Worm (Caenorhabditis elegans) whole organism, L2 larva: ENCODE results near the gene msp-65.
"Not testable (repeated sequence)": the region's sequence is repeated elsewhere in the genome, so short reads cannot be mapped to it uniquely, and the experiment has no call there.

Source experiments
- C34F6.9 ChIP-seq: fragments of 150-350 bp; optimal IDR thresholded peaks from 2 replicates; lab custom pipeline; 2014; ENCODE audit warnings: missing biosample characterization, missing genetic modification characterization
- F13H6.1 ChIP-seq: sonication (generic microtip); optimal IDR thresholded peaks from 2 replicates; lab custom pipeline; 2016; ENCODE audit warnings: missing genetic modification characterization, missing compliant biosample characterization
- Y55F3AM.14 ChIP-seq: fragments of 200-800 bp; sonication (Bioruptor generic); optimal IDR thresholded peaks from 2 replicates; lab custom pipeline; 2018; ENCODE audit warnings: mild to moderate bottlenecking, missing genetic modification characterization, missing compliant biosample characterization
- ZK546.5 ChIP-seq: sonication (generic microtip); optimal IDR thresholded peaks from 2 replicates; lab custom pipeline; 2017; ENCODE audit warnings: missing biosample characterization, missing genetic modification characterization
- aly-2 ChIP-seq: fragments of 150-350 bp; optimal IDR thresholded peaks from 2 replicates; lab custom pipeline; 2014; ENCODE audit warnings: missing biosample characterization, missing genetic modification characterization
- ama-1 ChIP-seq: fragments of 150-350 bp; optimal IDR thresholded peaks from 2 replicates; lab custom pipeline; 2018; ENCODE audit warnings: inconsistent platforms
- ceh-16 ChIP-seq: fragments of 150-350 bp; optimal IDR thresholded peaks from 2 replicates; lab custom pipeline; 2014; ENCODE audit warnings: missing biosample characterization, missing genetic modification characterization
- crh-2 ChIP-seq: sonication (generic microtip); optimal IDR thresholded peaks from 2 replicates; lab custom pipeline; 2017; ENCODE audit warnings: missing biosample characterization, missing genetic modification characterization
- dmd-4 ChIP-seq: sonication (generic microtip); optimal IDR thresholded peaks from 2 replicates; lab custom pipeline; 2017; ENCODE audit warnings: missing biosample characterization, missing genetic modification characterization
- egl-27 ChIP-seq: sonication (generic microtip); optimal IDR thresholded peaks from 3 replicates; lab custom pipeline; 2017; ENCODE audit warnings: missing biosample characterization, missing genetic modification reagents, missing genetic modification characterization
- elt-1 ChIP-seq: fragments of 150-350 bp; optimal IDR thresholded peaks from 2 replicates; lab custom pipeline; 2014; ENCODE audit warnings: missing biosample characterization, missing genetic modification characterization
- lin-39 ChIP-seq: fragments of 150-350 bp; optimal IDR thresholded peaks from 2 replicates; lab custom pipeline; 2014; ENCODE audit warnings: missing biosample characterization, missing genetic modification reagents, missing genetic modification characterization
- lsy-2 ChIP-seq, 2 experiments: fragments of 150-350 bp in 1 of 2; sonication (generic microtip) in 1 of 2; optimal IDR thresholded peaks; 2 replicates each; lab custom pipeline; 2014 to 2017; ENCODE audit warnings: missing biosample characterization in 2 of 2, missing genetic modification characterization in 2 of 2
- mbf-1 ChIP-seq: sonication (generic microtip); optimal IDR thresholded peaks from 2 replicates; lab custom pipeline; 2017; ENCODE audit warnings: missing biosample characterization, missing genetic modification characterization
- mdl-1 ChIP-seq, 2 experiments: fragments of 150-350 bp in 1 of 2; sonication (generic microtip) in 1 of 2; optimal IDR thresholded peaks; 2 replicates each; lab custom pipeline; 2017; ENCODE audit warnings: missing biosample characterization in 2 of 2, missing genetic modification characterization in 2 of 2
- nhr-11 ChIP-seq: fragments of 150-350 bp; optimal IDR thresholded peaks from 2 replicates; lab custom pipeline; 2014; ENCODE audit warnings: missing biosample characterization, missing genetic modification characterization
- nhr-129 ChIP-seq: fragments of 150-350 bp; optimal IDR thresholded peaks from 2 replicates; lab custom pipeline; 2014; ENCODE audit warnings: missing biosample characterization, missing genetic modification characterization
- nhr-23 ChIP-seq: fragments of 150-350 bp; optimal IDR thresholded peaks from 2 replicates; lab custom pipeline; 2014; ENCODE audit warnings: missing biosample characterization, missing genetic modification reagents, missing genetic modification characterization
- nhr-237 ChIP-seq: fragments of 150-350 bp; optimal IDR thresholded peaks from 2 replicates; lab custom pipeline; 2014; ENCODE audit warnings: missing biosample characterization, missing genetic modification characterization
- nhr-25 ChIP-seq: fragments of 150-350 bp; sonication (generic microtip); optimal IDR thresholded peaks from 3 replicates; lab custom pipeline; 2014; ENCODE audit warnings: missing biosample characterization, missing genetic modification characterization
- nhr-6 ChIP-seq: fragments of 150-350 bp; optimal IDR thresholded peaks from 2 replicates; lab custom pipeline; 2014; ENCODE audit warnings: missing biosample characterization, missing genetic modification characterization
- nhr-77 ChIP-seq: fragments of 150-350 bp; optimal IDR thresholded peaks from 2 replicates; lab custom pipeline; 2014; ENCODE audit warnings: missing biosample characterization, missing genetic modification characterization
- peb-1 ChIP-seq: fragments of 150-350 bp; optimal IDR thresholded peaks from 2 replicates; lab custom pipeline; 2014; ENCODE audit warnings: missing biosample characterization, missing genetic modification characterization
- skn-1 ChIP-seq: sonication (generic microtip); optimal IDR thresholded peaks from 2 replicates; lab custom pipeline; 2017; ENCODE audit warnings: missing biosample characterization, missing genetic modification characterization
- sma-3 ChIP-seq: sonication (generic microtip); optimal IDR thresholded peaks from 2 replicates; lab custom pipeline; 2016; ENCODE audit warnings: missing genetic modification reagents, missing genetic modification characterization, missing compliant biosample characterization
- snpc-4 ChIP-seq: fragments of 150-350 bp; optimal IDR thresholded peaks from 2 replicates; lab custom pipeline; 2014; ENCODE audit warnings: missing biosample characterization, missing genetic modification characterization
- unc-39 ChIP-seq: fragments of 150-350 bp; optimal IDR thresholded peaks from 2 replicates; lab custom pipeline; 2014; ENCODE audit warnings: missing biosample characterization, missing genetic modification characterization
- ztf-1 ChIP-seq: fragments of 200-800 bp; sonication (Bioruptor generic); conservative IDR thresholded peaks from 2 replicates; pipeline ENCODE4 v1.3.6; 2022; ENCODE audit warnings: missing genetic modification characterization, missing compliant biosample characterization
- ztf-11 ChIP-seq: sonication (generic microtip); optimal IDR thresholded peaks from 2 replicates; lab custom pipeline; 2017; ENCODE audit warnings: missing biosample characterization, missing genetic modification characterization
- ztf-4 ChIP-seq: fragments of 150-350 bp; optimal IDR thresholded peaks from 2 replicates; lab custom pipeline; 2014; ENCODE audit warnings: missing biosample characterization, missing genetic modification characterization

Gene msp-65

ce11 chrIV:5295240-5295639, 21.1 kb upstream of the msp-65 start, which contains the start of gene msp-51:
Gene msp-51, minus strand, starts transcription at chrIV:5295340.
- not testable (repeated sequence) for TF ChIP-seq ztf-11 (tag; lab: Kevin White, UChicago); mdl-1 (tag; optimal IDR thresholded peaks at IDR 0.05; lab: Kevin White, UChicago); nhr-237 (tag; lab: Kevin White, UChicago)

DNA sequence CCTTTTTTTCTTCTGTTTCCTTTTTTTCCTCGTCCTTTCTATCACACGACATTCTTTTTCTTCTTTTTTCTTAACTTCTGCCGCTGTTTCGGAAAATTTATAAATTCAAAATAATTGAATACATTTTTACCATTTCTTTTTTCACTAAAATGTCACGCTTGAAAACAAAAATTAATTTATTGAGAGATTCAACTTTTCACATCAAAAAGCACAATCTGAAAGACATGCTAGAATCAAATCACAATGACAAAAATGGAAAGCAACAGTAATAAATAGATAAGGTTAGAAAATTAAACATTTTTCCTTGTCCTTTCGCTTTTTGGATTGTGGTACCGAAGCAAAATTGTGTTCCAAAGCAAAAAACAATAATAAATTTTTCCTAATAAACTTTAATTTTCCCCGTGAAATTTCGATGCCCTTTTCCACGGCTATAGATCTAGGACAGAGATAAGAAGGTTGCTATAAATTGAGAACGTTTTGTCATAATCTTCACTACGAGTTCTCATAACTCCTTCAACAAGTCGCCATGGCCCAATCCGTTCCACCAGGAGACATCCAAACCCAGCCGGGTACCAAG, 18.8 kb upstream of the msp-65 start, which contains the start of the genes ZK354.6 and msp-113:
ZK354.6 (minus strand) TSS at position 101 of the 577 bp plus-strand sequence.
msp-113 (plus strand) TSS at position 527 of the 577 bp plus-strand sequence.
- no peak for TF ChIP-seq Y55F3AM.14
- TF ChIP-seq peb-1: no peak
- no peak for TF ChIP-seq nhr-129 (tag; lab: Kevin White, UChicago)
- no peak for TF ChIP-seq nhr-25 (tag; lab: Kevin White, UChicago)
- no peak for TF ChIP-seq nhr-23 (tag; lab: Kevin White, UChicago)
- TF ChIP-seq ztf-1 (GFP tag; lab: Robert Waterston, UW): no peak
- TF ChIP-seq C34F6.9 (tag; lab: Kevin White, UChicago): no peak

- TF ChIP-seq nhr-25 (tag; lab: Kevin White, UChicago) (no peak), ztf-1 (GFP tag; lab: Robert Waterston, UW) (no peak), elt-1 (no peak), ztf-4 (tag; lab: Kevin White, UChicago) (no peak)
These were observed 13.3 kb upstream of the msp-65 start, which contains the start of gene ZK354.7 for ce11 chrIV:5303030-5303429. Gene ZK354.7, minus strand, starts transcription at chrIV:5303130.

DNA sequence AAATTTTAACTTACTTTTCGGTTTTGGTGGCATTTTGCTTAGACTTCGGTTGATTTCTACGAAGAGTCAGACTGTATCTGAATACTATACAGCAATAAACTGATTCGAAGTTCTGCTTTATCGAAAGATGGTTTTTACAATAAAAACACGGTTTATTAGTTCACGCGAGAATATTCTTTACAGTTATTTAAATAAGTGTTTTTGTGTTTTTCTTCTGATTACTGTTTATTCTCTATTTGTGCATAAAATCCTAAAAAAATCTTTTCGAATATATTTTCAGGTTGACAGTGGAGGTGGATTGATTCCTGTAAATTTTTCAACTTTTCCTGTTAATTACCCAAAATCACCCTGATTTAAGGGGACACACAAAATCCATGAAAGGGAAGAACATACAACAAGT, 10.3 kb upstream of the msp-65 start, which contains the start of gene ZK354.8:
ZK354.8 (minus strand) TSS at position 101 of the 400 bp plus-strand sequence.
- TF ChIP-seq nhr-25 (tag; lab: Kevin White, UChicago): no peak
- TF ChIP-seq nhr-129 (tag; lab: Kevin White, UChicago): no peak
- no peak for TF ChIP-seq nhr-6 (tag; lab: Kevin White, UChicago)
- TF ChIP-seq C34F6.9 (tag; lab: Kevin White, UChicago): no peak
- TF ChIP-seq elt-1: no peak
- no peak for TF ChIP-seq nhr-11 (tag; lab: Kevin White, UChicago)
- no peak for TF ChIP-seq crh-2 (tag; lab: Kevin White, UChicago)
- no peak for TF ChIP-seq nhr-23 (tag; lab: Kevin White, UChicago)
- no peak for TF ChIP-seq ztf-1 (GFP tag; lab: Robert Waterston, UW)
- no peak for TF ChIP-seq dmd-4 (tag; lab: Kevin White, UChicago)
- TF ChIP-seq lsy-2 (tag; optimal IDR thresholded peaks at IDR 0.05; lab: Kevin White, UChicago): no peak
- no peak for TF ChIP-seq peb-1
- TF ChIP-seq egl-27 (tag; lab: Kevin White, UChicago): no peak
- no peak for TF ChIP-seq ztf-4 (tag; lab: Kevin White, UChicago)

DNA sequence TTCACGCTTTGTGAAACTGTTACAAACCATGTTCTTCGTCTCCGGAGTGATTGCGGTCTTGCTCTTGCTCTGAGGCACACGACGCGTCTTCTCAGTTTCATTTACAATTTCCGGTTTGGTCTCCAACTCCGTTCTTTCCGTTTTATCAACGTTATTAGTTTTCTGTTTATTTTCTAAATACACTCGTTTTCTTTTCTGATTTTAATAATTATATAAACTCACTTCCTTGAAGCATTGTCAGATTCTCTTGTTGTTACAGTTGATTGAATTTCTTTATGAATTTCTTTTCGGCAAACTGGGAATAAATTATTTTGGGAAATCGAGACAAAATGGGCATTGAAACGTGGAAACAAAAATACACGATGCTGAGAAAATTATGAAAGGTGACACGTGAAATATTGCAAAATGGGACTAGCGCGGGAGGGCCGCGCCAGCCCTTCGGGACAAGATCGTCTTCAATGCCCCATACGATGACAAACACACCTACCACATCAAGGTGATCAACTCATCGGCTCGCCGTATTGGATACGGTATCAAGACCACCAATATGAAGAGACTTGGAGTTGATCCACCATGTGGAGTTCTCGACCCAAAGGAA, 8.2 kb upstream of the msp-65 start, which contains the start of the genes ZK354.9 and msp-58:
ZK354.9 (minus strand) TSS at position 101 of the 598 bp plus-strand sequence.
msp-58 (plus strand) TSS at position 548 of the 598 bp plus-strand sequence.
- TF ChIP-seq unc-39, nhr-11, ZK546.5 (tag; lab: Kevin White, UChicago): not testable (repeated sequence)
- TF ChIP-seq, all 48 proteins: peak for 0; not testable (repeated sequence) for 48

DNA sequence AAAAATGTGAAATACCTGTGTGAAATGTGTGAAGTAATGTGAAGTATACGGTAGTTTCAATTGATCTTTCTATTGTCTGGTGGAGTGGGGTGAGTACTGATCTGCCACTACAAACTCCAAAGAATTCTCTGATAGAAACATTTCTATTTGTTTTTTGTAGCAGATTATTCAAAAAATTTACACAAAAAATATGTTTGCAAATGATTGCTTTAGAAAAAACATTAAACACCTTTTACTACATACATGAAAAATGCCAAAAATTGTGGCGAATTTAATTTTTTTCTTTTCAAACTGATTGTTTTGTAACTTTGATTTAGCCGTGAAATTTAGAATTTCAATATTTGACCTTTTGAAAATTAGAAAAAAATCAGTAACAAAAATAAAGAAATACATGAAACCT, 6.6 kb upstream of the msp-65 start, which contains the start of gene ZK354.3:
ZK354.3 (plus strand) TSS at position 301 of the 400 bp plus-strand sequence.
- no peak for TF ChIP-seq ZK546.5 (tag; lab: Kevin White, UChicago)
- no peak for TF ChIP-seq Y55F3AM.14
- TF ChIP-seq snpc-4: no peak
- TF ChIP-seq aly-2 (tag; lab: Kevin White, UChicago): no peak
- TF ChIP-seq ama-1 (lab: Kevin White, UChicago): no peak
- TF ChIP-seq egl-27 (tag; lab: Kevin White, UChicago): no peak
- TF ChIP-seq F13H6.1: no peak
- no peak for TF ChIP-seq unc-39 (tag; lab: Kevin White, UChicago)
- TF ChIP-seq nhr-77: no peak
- no peak for TF ChIP-seq lin-39 (tag; lab: Kevin White, UChicago)
- TF ChIP-seq mbf-1 (tag; lab: Kevin White, UChicago): no peak
- no peak for TF ChIP-seq sma-3 (GFP tag; lab: Kevin White, UChicago)
- no peak for TF ChIP-seq skn-1 (tag; lab: Kevin White, UChicago)
- TF ChIP-seq ceh-16 (tag; lab: Kevin White, UChicago): no peak
- TF ChIP-seq nhr-129 (tag; lab: Kevin White, UChicago): no peak
- no peak for TF ChIP-seq nhr-6 (tag; lab: Kevin White, UChicago)
- TF ChIP-seq ztf-1 (GFP tag; lab: Robert Waterston, UW): no peak
